Fruit fly (Drosophila melanogaster) whole organism, embryonic: ENCODE data around the gene bor.

Experiments
- CG1792 ChIP-seq: fragments of 200-800 bp; sonication (Bioruptor generic); optimal IDR thresholded peaks from 2 replicates; lab custom pipeline; 2016; ENCODE audit warnings: missing biosample characterization, missing genetic modification characterization
- CG5953 ChIP-seq: fragments of 200-800 bp; sonication (Bioruptor generic); IDR thresholded peaks from 2 replicates; pipeline ENCODE4 v1.3.6; 2022; ENCODE audit warnings: missing biosample characterization, missing genetic modification characterization
- CG8765 ChIP-seq: fragments of 200-800 bp; sonication (Bioruptor generic); IDR thresholded peaks from 2 replicates; pipeline ENCODE4 v1.3.6; 2022; ENCODE audit warnings: missing biosample characterization, missing genetic modification characterization
- Lpt ChIP-seq: fragments of >200 bp; optimal IDR thresholded peaks from 2 replicates; lab custom pipeline; 2018; ENCODE audit warnings: missing biosample characterization, missing genetic modification characterization
- bigmax ChIP-seq: fragments of 200-800 bp; sonication (Bioruptor generic); optimal IDR thresholded peaks from 2 replicates; lab custom pipeline; 2018; ENCODE audit warnings: missing biosample characterization, mild to moderate bottlenecking, missing genetic modification characterization
- gce ChIP-seq: fragments of 200-800 bp; sonication (Bioruptor generic); IDR thresholded peaks from 3 replicates; pipeline ENCODE4 v1.3.6; 2022; ENCODE audit warnings: missing biosample characterization, missing genetic modification characterization
- row ChIP-seq: fragments of 200-800 bp; sonication (Bioruptor generic); IDR thresholded peaks from 3 replicates; pipeline ENCODE4 v1.3.6; 2022; ENCODE audit warnings: missing biosample characterization, missing genetic modification characterization

DNA sequence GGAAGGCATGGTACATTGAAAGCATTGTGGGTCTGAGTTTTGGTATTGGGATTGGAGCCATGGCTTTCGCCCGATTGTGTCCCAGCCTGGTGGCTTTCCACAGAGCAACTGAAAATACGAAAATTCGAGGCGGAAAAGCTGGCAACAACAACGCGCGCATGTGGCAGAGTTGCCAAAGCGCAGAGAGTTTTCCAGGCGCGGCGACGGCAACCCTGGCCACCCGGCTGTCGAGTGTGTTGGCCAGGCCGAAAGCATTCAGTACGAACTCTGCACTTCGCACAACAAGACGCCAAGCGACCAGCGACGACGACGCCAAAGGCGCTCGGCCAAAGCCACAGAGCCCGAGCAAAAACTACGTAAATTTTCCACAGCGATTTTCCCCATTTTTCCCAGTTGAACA, 38.2 kb downstream of the bor start:
- no peak for TF ChIP-seq row
- no peak for TF ChIP-seq CG5953 (GFP tag; lab: Robert Waterston, UW)
- no peak for TF ChIP-seq Lpt (GFP tag; lab: Kevin White, UChicago)
- TF ChIP-seq CG8765 = no peak
- TF ChIP-seq gce = no peak
- TF ChIP-seq bigmax (GFP tag; lab: Kevin White, UChicago) = no peak
- no peak for TF ChIP-seq CG1792
